Worm (Caenorhabditis elegans) whole organism, late embryonic: Measurements from ENCODE around the gene T28C6.7.

Experiments used
- K09A11.1 ChIP-seq: sonication (generic microtip); optimal IDR thresholded peaks from 2 replicates; lab custom pipeline; 2017; ENCODE audit warnings: antibody characterized with exemption, mild to moderate bottlenecking, missing genetic modification characterization, missing compliant biosample characterization; ENCODE audit not compliant: insufficient read depth
- T23F11.4 ChIP-seq: fragments of 200-800 bp; sonication (Bioruptor generic); optimal IDR thresholded peaks from 2 replicates; lab custom pipeline; 2018; ENCODE audit warnings: mild to moderate bottlenecking, missing genetic modification characterization, missing compliant biosample characterization
- ceh-18 ChIP-seq: sonication (generic microtip); optimal IDR thresholded peaks from 2 replicates; lab custom pipeline; 2016; ENCODE audit warnings: missing genetic modification characterization, missing compliant biosample characterization
- ceh-19 ChIP-seq: fragments of 200-800 bp; sonication (Bioruptor generic); optimal IDR thresholded peaks from 2 replicates; lab custom pipeline; 2018; ENCODE audit warnings: mild to moderate bottlenecking, missing genetic modification characterization, missing compliant biosample characterization
- ceh-2 ChIP-seq: sonication (generic microtip); optimal IDR thresholded peaks from 2 replicates; lab custom pipeline; 2016; ENCODE audit warnings: missing genotype, missing genetic modification characterization, missing compliant biosample characterization
- ceh-22 ChIP-seq: sonication (generic microtip); optimal IDR thresholded peaks from 2 replicates; lab custom pipeline; 2017; ENCODE audit warnings: missing biosample characterization, missing genetic modification characterization
- ceh-24 ChIP-seq: sonication (generic microtip); optimal IDR thresholded peaks from 2 replicates; lab custom pipeline; 2016; ENCODE audit warnings: mild to moderate bottlenecking, missing genetic modification characterization, missing compliant biosample characterization
- ceh-30 ChIP-seq: fragments of 150-350 bp; optimal IDR thresholded peaks from 2 replicates; lab custom pipeline; 2014; ENCODE audit warnings: missing biosample characterization, missing genetic modification characterization
- ceh-45 ChIP-seq: fragments of 200-800 bp; sonication (Bioruptor generic); IDR thresholded peaks from 2 replicates; pipeline ENCODE4 v1.3.6; 2022; ENCODE audit warnings: missing genetic modification reagents, missing genetic modification characterization, missing compliant biosample characterization
- ceh-48 ChIP-seq: sonication (generic microtip); optimal IDR thresholded peaks from 2 replicates; lab custom pipeline; 2016; ENCODE audit warnings: missing genetic modification characterization, inconsistent platforms, missing compliant biosample characterization
- dmd-4 ChIP-seq: sonication (generic microtip); optimal IDR thresholded peaks from 2 replicates; lab custom pipeline; 2016; ENCODE audit warnings: borderline replicate concordance, missing genetic modification characterization, missing compliant biosample characterization
- dve-1 ChIP-seq: sonication (generic microtip); optimal IDR thresholded peaks from 2 replicates; lab custom pipeline; 2017; ENCODE audit warnings: antibody characterized with exemption, mild to moderate bottlenecking, missing genetic modification characterization, missing compliant biosample characterization
- elt-2 ChIP-seq: sonication (generic microtip); optimal IDR thresholded peaks from 2 replicates; lab custom pipeline; 2016; ENCODE audit warnings: missing genetic modification reagents, missing genetic modification characterization, missing compliant biosample characterization
- ets-4 ChIP-seq: sonication (generic microtip); optimal IDR thresholded peaks from 2 replicates; lab custom pipeline; 2016; ENCODE audit warnings: missing genetic modification characterization, missing compliant biosample characterization
- eyg-1 ChIP-seq: sonication (generic microtip); optimal IDR thresholded peaks from 2 replicates; lab custom pipeline; 2016; ENCODE audit warnings: missing genotype, missing genetic modification characterization, missing compliant biosample characterization
- fkh-6 ChIP-seq: sonication (generic microtip); optimal IDR thresholded peaks from 2 replicates; lab custom pipeline; 2016; ENCODE audit warnings: missing genetic modification characterization, missing compliant biosample characterization
- hlh-13 ChIP-seq: fragments of 200-800 bp; sonication (Bioruptor generic); optimal IDR thresholded peaks from 2 replicates; lab custom pipeline; 2018; ENCODE audit warnings: mild to moderate bottlenecking, missing genetic modification characterization, missing compliant biosample characterization
- hlh-30 ChIP-seq: sonication (generic microtip); optimal IDR thresholded peaks from 2 replicates; lab custom pipeline; 2017; ENCODE audit warnings: antibody characterized with exemption, missing genetic modification characterization, missing compliant biosample characterization; ENCODE audit not compliant: insufficient read depth
- lin-11 ChIP-seq: fragments of 200-800 bp; sonication (Bioruptor generic); optimal IDR thresholded peaks from 2 replicates; lab custom pipeline; 2018; ENCODE audit warnings: mild to moderate bottlenecking, missing genetic modification characterization, missing compliant biosample characterization
- madf-2 ChIP-seq: sonication (generic microtip); optimal IDR thresholded peaks from 2 replicates; lab custom pipeline; 2017; ENCODE audit warnings: missing genetic modification characterization, missing compliant biosample characterization
- mec-3 ChIP-seq: sonication (generic microtip); optimal IDR thresholded peaks from 2 replicates; lab custom pipeline; 2016; ENCODE audit warnings: borderline replicate concordance, missing genetic modification characterization, missing compliant biosample characterization
- nhr-11 ChIP-seq: fragments of 150-350 bp; optimal IDR thresholded peaks from 2 replicates; lab custom pipeline; 2014; ENCODE audit warnings: missing biosample characterization, missing genetic modification characterization
- nhr-232 ChIP-seq: sonication (generic microtip); optimal IDR thresholded peaks from 2 replicates; lab custom pipeline; 2016; ENCODE audit warnings: missing genetic modification characterization, missing compliant biosample characterization
- npax-4 ChIP-seq: sonication (generic microtip); optimal IDR thresholded peaks from 2 replicates; lab custom pipeline; 2016; ENCODE audit warnings: missing genetic modification characterization, missing compliant biosample characterization
- pax-1 ChIP-seq: fragments of 150-350 bp; optimal IDR thresholded peaks from 2 replicates; lab custom pipeline; 2014; ENCODE audit warnings: missing biosample characterization, missing genetic modification characterization
- rnt-1 ChIP-seq: sonication (generic microtip); optimal IDR thresholded peaks from 2 replicates; lab custom pipeline; 2016; ENCODE audit warnings: missing genetic modification characterization, missing compliant biosample characterization
- sox-4 ChIP-seq: sonication (generic microtip); optimal IDR thresholded peaks from 2 replicates; lab custom pipeline; 2017; ENCODE audit warnings: mild to moderate bottlenecking, missing genetic modification characterization, inconsistent platforms, missing compliant biosample characterization
- ttx-3 ChIP-seq: sonication (generic microtip); optimal IDR thresholded peaks from 2 replicates; lab custom pipeline; 2016; ENCODE audit warnings: missing genetic modification reagents, missing genetic modification characterization, missing compliant biosample characterization
- unc-3 ChIP-seq, 2 experiments: fragments of 200-800 bp in 1 of 2; sonication (Bioruptor generic) in 1 of 2; sonication (generic microtip) in 1 of 2; conservative IDR thresholded peaks in 1 of 2; optimal IDR thresholded peaks in 1 of 2; 2 replicates each; pipeline versions ENCODE4 v1.3.6 to Lab custom; 2016 to 2022; ENCODE audit warnings: missing compliant biosample characterization in 2 of 2, missing genetic modification characterization in 2 of 2, missing genetic modification reagents in 1 of 2
- unc-42 ChIP-seq: sonication (generic microtip); optimal IDR thresholded peaks from 2 replicates; lab custom pipeline; 2016; ENCODE audit warnings: missing genotype, missing genetic modification characterization, missing compliant biosample characterization
- unc-55 ChIP-seq: sonication (generic microtip); optimal IDR thresholded peaks from 2 replicates; lab custom pipeline; 2017; ENCODE audit warnings: missing biosample characterization, missing genetic modification reagents, missing genetic modification characterization
- unc-86 ChIP-seq: sonication (generic microtip); optimal IDR thresholded peaks from 2 replicates; lab custom pipeline; 2016; ENCODE audit warnings: missing genetic modification characterization, missing compliant biosample characterization
- zip-5 ChIP-seq: sonication (generic microtip); optimal IDR thresholded peaks from 2 replicates; lab custom pipeline; 2016; ENCODE audit warnings: missing genetic modification characterization, missing compliant biosample characterization

T28C6.7 gene

ce11 chrIV:8824145-8824833, 3.3 kb upstream of the T28C6.7 start, which contains the start of the genes col-117 and col-3:
TSS of gene col-117 (minus strand) at chrIV:8824195.
TSS of gene col-3 (plus strand) at chrIV:8824783.
- no peak for TF ChIP-seq ceh-45
- no peak for TF ChIP-seq ceh-24 (tag; lab: Kevin White, UChicago)
- TF ChIP-seq mec-3 (tag; lab: Kevin White, UChicago): no peak
- TF ChIP-seq madf-2 (tag; lab: Kevin White, UChicago): no peak
- TF ChIP-seq nhr-11 (tag; lab: Kevin White, UChicago): no peak
- no peak for TF ChIP-seq ttx-3 (tag; lab: Kevin White, UChicago)
- TF ChIP-seq ceh-2 (tag; lab: Kevin White, UChicago): no peak
- no peak for TF ChIP-seq ceh-22
- no peak for TF ChIP-seq rnt-1 (tag; lab: Kevin White, UChicago)
- TF ChIP-seq unc-55: no peak
- no peak for TF ChIP-seq lin-11 (tag; lab: Kevin White, UChicago)
- no peak for TF ChIP-seq pax-1 (tag; lab: Kevin White, UChicago)
- TF ChIP-seq ceh-19: no peak
- no peak for TF ChIP-seq nhr-232 (tag; lab: Kevin White, UChicago)
- TF ChIP-seq dmd-4 (tag; lab: Kevin White, UChicago): no peak
- TF ChIP-seq zip-5 (tag; lab: Kevin White, UChicago): no peak
- no peak for TF ChIP-seq sox-4 (tag; lab: Kevin White, UChicago)

- TF ChIP-seq ceh-24 (tag; lab: Kevin White, UChicago) (no peak), ceh-45 (no peak), ceh-22 (no peak), ceh-2 (tag; lab: Kevin White, UChicago) (no peak), ceh-30 (no peak), unc-42 (tag; lab: Kevin White, UChicago) (no peak), eyg-1 (tag; lab: Kevin White, UChicago) (no peak), lin-11 (tag; lab: Kevin White, UChicago) (no peak)
Observed at ce11 chrIV:8825997-8826605, 1.5 kb upstream of the T28C6.7 start.

ce11 chrIV:8826606-8827000, 997 bp upstream of the T28C6.7 start:
- TF ChIP-seq ceh-45: no peak
- TF ChIP-seq unc-42 (tag; lab: Kevin White, UChicago): no peak
- no peak for TF ChIP-seq ceh-24 (tag; lab: Kevin White, UChicago)
- peak; percentile 88 for TF ChIP-seq ceh-48 (tag; lab: Kevin White, UChicago)
- TF ChIP-seq lin-11 (tag; lab: Kevin White, UChicago): no peak

- no peak for TF ChIP-seq elt-2 (tag; lab: Kevin White, UChicago)
- peak; percentile 5 for TF ChIP-seq dve-1 (tag; lab: Kevin White, UChicago)
Observed at ce11 chrIV:8830591-8830990, 3.0 kb downstream of the T28C6.7 start, which contains the start of gene T28C6.8. TSS of gene T28C6.8 (minus strand) at chrIV:8830727.

- no peak for TF ChIP-seq ceh-24 (tag; lab: Kevin White, UChicago)
- no peak for TF ChIP-seq hlh-30 (tag; lab: Kevin White, UChicago)
- TF ChIP-seq ceh-30: no peak
- no peak for TF ChIP-seq zip-5 (tag; lab: Kevin White, UChicago)
- TF ChIP-seq K09A11.1: no peak
- no peak for TF ChIP-seq dmd-4 (tag; lab: Kevin White, UChicago)
- TF ChIP-seq hlh-13 (GFP tag; lab: Kevin White, UChicago): no peak
- TF ChIP-seq npax-4 (tag; lab: Kevin White, UChicago): no peak
- TF ChIP-seq, all 69 proteins: peak for 0
Observed at ce11 chrIV:8840161-8840765, 12.7 kb downstream of the T28C6.7 start, which contains the start of the genes T28C6.11 and T11B7.1. TSS of gene T28C6.11 (minus strand) at chrIV:8840261. TSS of gene T11B7.1 (plus strand) at chrIV:8840715.

ce11 chrIV:8844457-8844856, 16.9 kb downstream of the T28C6.7 start, which contains the start of gene T11B7.2:
TSS of gene T11B7.2 (minus strand) at chrIV:8844557.
- no peak for TF ChIP-seq unc-3 (GFP tag; conservative IDR thresholded peaks at IDR 0.05; lab: Robert Waterston, UW)
- TF ChIP-seq unc-3 (tag; optimal IDR thresholded peaks at IDR 0.05; lab: Kevin White, UChicago): no peak
- TF ChIP-seq unc-42 (tag; lab: Kevin White, UChicago): no peak
- TF ChIP-seq ceh-18 (tag; lab: Kevin White, UChicago): no peak
- TF ChIP-seq dmd-4 (tag; lab: Kevin White, UChicago): no peak
- TF ChIP-seq ets-4 (tag; lab: Kevin White, UChicago): no peak
- no peak for TF ChIP-seq unc-86
- TF ChIP-seq hlh-13 (GFP tag; lab: Kevin White, UChicago): no peak
- no peak for TF ChIP-seq madf-2 (tag; lab: Kevin White, UChicago)
- no peak for TF ChIP-seq rnt-1 (tag; lab: Kevin White, UChicago)
- TF ChIP-seq ceh-22: no peak
- TF ChIP-seq ceh-48 (tag; lab: Kevin White, UChicago): no peak
- no peak for TF ChIP-seq T23F11.4 (GFP tag; lab: Kevin White, UChicago)
- TF ChIP-seq ceh-30: no peak
- TF ChIP-seq fkh-6: no peak
